Worm (Caenorhabditis elegans) whole organism, young adult: Measurements from ENCODE around the gene math-15.

ENCODE experiments used
- B0035.1 ChIP-seq: sonication (generic microtip); optimal IDR thresholded peaks from 2 replicates; lab custom pipeline; 2016; ENCODE audit warnings: missing genetic modification characterization, mild to moderate bottlenecking, missing compliant biosample characterization, missing genotype, missing genetic modification reagents
- C17E4.6 ChIP-seq: fragments of 200-800 bp; sonication (Bioruptor generic); IDR thresholded peaks from 2 replicates; pipeline ENCODE4 v1.3.6; 2022; ENCODE audit warnings: missing genetic modification reagents, missing genetic modification characterization, missing compliant biosample characterization
- F10E7.11 ChIP-seq: sonication (generic microtip); optimal IDR thresholded peaks from 2 replicates; lab custom pipeline; 2017; ENCODE audit warnings: mild to moderate bottlenecking, missing genetic modification characterization, moderate library complexity, missing compliant biosample characterization
- F22D6.2 ChIP-seq: sonication (generic microtip); optimal IDR thresholded peaks from 2 replicates; lab custom pipeline; 2016; ENCODE audit warnings: mild to moderate bottlenecking, missing genetic modification characterization, missing compliant biosample characterization
- F23B12.7 ChIP-seq: sonication (generic microtip); optimal IDR thresholded peaks from 2 replicates; lab custom pipeline; 2017; ENCODE audit warnings: missing genetic modification characterization, mild to moderate bottlenecking, missing compliant biosample characterization, antibody characterized with exemption, moderate library complexity; ENCODE audit not compliant: insufficient read depth
- F33H1.4 ChIP-seq: fragments of 200-800 bp; sonication (Bioruptor generic); IDR thresholded peaks from 2 replicates; pipeline ENCODE4 v1.3.6; 2022; ENCODE audit warnings: missing genetic modification reagents, missing genetic modification characterization, missing compliant biosample characterization
- F52B5.7 ChIP-seq: sonication (generic microtip); optimal IDR thresholded peaks from 2 replicates; lab custom pipeline; 2016; ENCODE audit warnings: mild to moderate bottlenecking, missing genetic modification characterization, missing compliant biosample characterization
- K11D2.4 ChIP-seq: fragments of 200-800 bp; sonication (Bioruptor generic); IDR thresholded peaks from 2 replicates; pipeline ENCODE4 v1.3.6; 2022; ENCODE audit warnings: missing genetic modification reagents, missing genetic modification characterization, missing compliant biosample characterization
- Y79H2A.3 ChIP-seq: fragments of 200-800 bp; sonication (Bioruptor generic); conservative IDR thresholded peaks from 2 replicates; pipeline ENCODE4 v1.3.6; 2022; ENCODE audit warnings: missing genetic modification reagents, missing genetic modification characterization, missing compliant biosample characterization
- Y95B8A.8 ChIP-seq: fragments of 200-800 bp; sonication (Bioruptor generic); IDR thresholded peaks from 2 replicates; pipeline ENCODE4 v1.3.6; 2022; ENCODE audit warnings: missing genetic modification reagents, missing genetic modification characterization, missing compliant biosample characterization
- aptf-3 ChIP-seq: fragments of 200-800 bp; sonication (Bioruptor generic); IDR thresholded peaks from 2 replicates; pipeline ENCODE4 v1.3.6; 2022; ENCODE audit warnings: missing genetic modification characterization, missing compliant biosample characterization
- bed-2 ChIP-seq: fragments of 200-800 bp; sonication (Bioruptor generic); IDR thresholded peaks from 2 replicates; pipeline ENCODE4 v1.3.6; 2022; ENCODE audit warnings: missing genetic modification reagents, missing genetic modification characterization, missing compliant biosample characterization
- ceh-58 ChIP-seq: fragments of 200-800 bp; sonication (Bioruptor generic); IDR thresholded peaks from 2 replicates; pipeline ENCODE4 v1.3.6; 2022; ENCODE audit warnings: missing genetic modification characterization, missing compliant biosample characterization
- die-1 ChIP-seq: sonication (generic microtip); optimal IDR thresholded peaks from 2 replicates; lab custom pipeline; 2016; ENCODE audit warnings: missing genotype, mild to moderate bottlenecking, missing genetic modification characterization, missing compliant biosample characterization
- dpl-1 ChIP-seq: fragments of 150-350 bp; optimal IDR thresholded peaks from 2 replicates; lab custom pipeline; 2014; ENCODE audit warnings: missing biosample characterization, missing genetic modification reagents, missing genetic modification characterization
- egrh-3 ChIP-seq: fragments of 200-800 bp; sonication (Bioruptor generic); IDR thresholded peaks from 2 replicates; pipeline ENCODE4 v1.3.6; 2022; ENCODE audit warnings: missing genetic modification reagents, missing genetic modification characterization, missing compliant biosample characterization
- gei-17 ChIP-seq: fragments of 200-800 bp; sonication (Bioruptor generic); optimal IDR thresholded peaks from 2 replicates; lab custom pipeline; 2018; ENCODE audit warnings: mild to moderate bottlenecking, missing genetic modification characterization, missing compliant biosample characterization
- hlh-12 ChIP-seq: sonication (generic microtip); optimal IDR thresholded peaks from 2 replicates; lab custom pipeline; 2016; ENCODE audit warnings: missing genetic modification characterization, missing compliant biosample characterization
- hmg-20 ChIP-seq: fragments of 200-800 bp; sonication (Bioruptor generic); IDR thresholded peaks from 2 replicates; pipeline ENCODE4 v1.3.6; 2022; ENCODE audit warnings: missing genetic modification reagents, missing genetic modification characterization, missing compliant biosample characterization
- hrde-1 ChIP-seq: sonication (generic microtip); optimal IDR thresholded peaks from 2 replicates; lab custom pipeline; 2016; ENCODE audit warnings: missing genetic modification characterization, mild to moderate bottlenecking, missing compliant biosample characterization, moderate library complexity, missing genotype, missing genetic modification reagents, borderline replicate concordance
- lin-40 ChIP-seq: sonication (generic microtip); optimal IDR thresholded peaks from 2 replicates; lab custom pipeline; 2016; ENCODE audit warnings: missing genetic modification characterization, mild to moderate bottlenecking, missing compliant biosample characterization, missing genotype, missing genetic modification reagents
- madf-3 ChIP-seq: fragments of 200-800 bp; sonication (Bioruptor generic); IDR thresholded peaks from 2 replicates; pipeline ENCODE4 v1.3.6; 2022; ENCODE audit warnings: missing genetic modification reagents, missing genetic modification characterization, missing compliant biosample characterization
- madf-8 ChIP-seq: fragments of 200-800 bp; sonication (Bioruptor generic); conservative IDR thresholded peaks from 2 replicates; pipeline ENCODE4 v1.3.6; 2022; ENCODE audit warnings: missing genetic modification reagents, missing genetic modification characterization, missing compliant biosample characterization
- mel-28 ChIP-seq: sonication (generic microtip); optimal IDR thresholded peaks from 2 replicates; lab custom pipeline; 2016; ENCODE audit warnings: borderline replicate concordance, mild to moderate bottlenecking, missing genetic modification characterization, missing compliant biosample characterization
- mes-4 ChIP-seq: sonication (generic microtip); optimal IDR thresholded peaks from 2 replicates; lab custom pipeline; 2016; ENCODE audit warnings: missing genotype, missing genetic modification characterization, missing compliant biosample characterization
- nhr-120 ChIP-seq: fragments of 200-800 bp; sonication (Bioruptor generic); IDR thresholded peaks from 2 replicates; pipeline ENCODE4 v1.3.6; 2022; ENCODE audit warnings: missing genetic modification characterization, missing compliant biosample characterization
- pha-4 ChIP-seq: fragments of 150-350 bp; sonication (generic microtip); optimal IDR thresholded peaks from 2 replicates; lab custom pipeline; 2014; ENCODE audit warnings: missing biosample characterization, missing genetic modification reagents, missing genetic modification characterization
- rcor-1 ChIP-seq: fragments of 200-800 bp; sonication (Bioruptor generic); IDR thresholded peaks from 2 replicates; pipeline ENCODE4 v1.3.6; 2022; ENCODE audit warnings: missing genetic modification reagents, missing genetic modification characterization, missing compliant biosample characterization
- rec-8 ChIP-seq, 2 experiments: sonication (generic microtip); optimal IDR thresholded peaks; 2 replicates each; lab custom pipeline; 2016; ENCODE audit warnings: mild to moderate bottlenecking in 2 of 2, missing genetic modification characterization in 2 of 2, missing genetic modification reagents in 2 of 2, missing genotype in 2 of 2, missing biosample characterization in 1 of 2, missing compliant biosample characterization in 1 of 2, moderate library complexity in 1 of 2
- rpc-1 ChIP-seq, 2 experiments: fragments of 150-350 bp in 1 of 2; sonication (generic microtip) in 1 of 2; optimal IDR thresholded peaks; 2 replicates each; lab custom pipeline; 2014 to 2018; ENCODE audit warnings: missing biosample characterization in 1 of 2, missing genetic modification characterization in 1 of 2, missing genetic modification reagents in 1 of 2, missing genotype in 1 of 2
- snpc-1.3 ChIP-seq: sonication (generic microtip); optimal IDR thresholded peaks from 2 replicates; lab custom pipeline; 2017; ENCODE audit warnings: missing genetic modification characterization, mild to moderate bottlenecking, missing compliant biosample characterization, antibody characterized with exemption, moderate library complexity, missing genotype, missing genetic modification reagents; ENCODE audit not compliant: insufficient read depth
- tbx-9 ChIP-seq: sonication (generic microtip); optimal IDR thresholded peaks from 2 replicates; lab custom pipeline; 2016; ENCODE audit warnings: borderline replicate concordance, missing genetic modification characterization, inconsistent platforms, missing compliant biosample characterization
- xnd-1 ChIP-seq: sonication (generic microtip); optimal IDR thresholded peaks from 2 replicates; lab custom pipeline; 2016; ENCODE audit warnings: missing genotype, missing genetic modification reagents, missing genetic modification characterization, missing compliant biosample characterization
- zim-3 ChIP-seq: sonication (generic microtip); optimal IDR thresholded peaks from 2 replicates; lab custom pipeline; 2017; ENCODE audit warnings: mild to moderate bottlenecking, missing genetic modification characterization, moderate library complexity, missing compliant biosample characterization
- ztf-22 ChIP-seq: fragments of 200-800 bp; sonication (Bioruptor generic); optimal IDR thresholded peaks from 2 replicates; lab custom pipeline; 2018; ENCODE audit warnings: mild to moderate bottlenecking, missing genetic modification characterization, moderate library complexity, missing compliant biosample characterization
- ztf-28 ChIP-seq: fragments of 200-800 bp; sonication (Bioruptor generic); IDR thresholded peaks from 2 replicates; pipeline ENCODE4 v1.3.6; 2022; ENCODE audit warnings: missing genetic modification reagents, missing genetic modification characterization, missing compliant biosample characterization
- ztf-3 ChIP-seq: fragments of 200-800 bp; sonication (Bioruptor generic); optimal IDR thresholded peaks from 2 replicates; lab custom pipeline; 2018; ENCODE audit warnings: mild to moderate bottlenecking, missing genetic modification characterization, missing compliant biosample characterization

Gene math-15

ce11 chrII:1893912-1894311, 27.7 kb downstream of the math-15 start, which contains the start of gene C16C4.1:
C16C4.1 (plus strand) TSS chrII:1894212.
- TF ChIP-seq egrh-3 (no peak), F33H1.4 (GFP tag; lab: Robert Waterston, UW) (no peak), ztf-28 (no peak), Y95B8A.8 (GFP tag; lab: Robert Waterston, UW) (no peak)

DNA sequence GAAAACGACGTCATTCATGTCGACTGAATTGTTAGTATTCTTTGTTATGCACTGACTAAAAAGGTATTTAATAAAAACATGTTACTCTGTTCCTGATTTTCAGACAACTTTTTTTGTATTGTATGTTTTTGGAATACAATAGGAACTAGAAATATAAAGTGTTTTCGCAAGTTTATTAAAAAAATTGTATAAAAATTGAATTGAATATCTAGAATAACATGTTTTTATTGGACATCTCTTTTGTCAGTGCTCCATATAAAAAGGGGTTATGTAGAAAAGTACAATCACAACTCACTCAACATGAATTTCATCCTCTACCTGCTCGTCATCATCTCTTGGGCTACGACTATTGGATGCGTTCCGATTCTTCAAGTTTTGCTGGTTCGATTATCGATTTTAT, 29.1 kb downstream of the math-15 start, which contains the start of gene C46F9.5:
C46F9.5 (plus strand) TSS at position 301 of the 400 bp plus-strand sequence.
- TF ChIP-seq madf-8 (GFP tag; lab: Robert Waterston, UW) (no peak), egrh-3 (no peak), aptf-3 (GFP tag; lab: Robert Waterston, UW) (no peak)
- TF ChIP-seq, all 124 proteins: peak for 0

DNA sequence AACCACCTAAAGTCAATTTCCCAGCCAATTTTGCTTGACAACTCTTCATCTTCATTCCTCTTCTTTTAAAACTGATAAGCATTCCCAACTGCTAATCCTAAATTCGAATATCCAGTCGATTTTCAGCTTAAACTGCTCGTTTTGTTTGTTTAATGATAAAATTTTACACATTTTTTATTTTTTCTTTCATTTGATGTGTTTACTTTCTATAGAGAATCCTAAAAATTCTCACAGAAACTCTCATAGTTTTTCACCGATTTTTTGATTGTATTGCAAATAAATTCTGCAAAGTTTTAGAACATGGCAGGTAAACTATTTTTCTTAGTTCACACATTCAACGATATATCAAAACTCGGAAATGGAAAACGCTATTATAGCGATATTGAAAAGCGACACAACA, 29.6 kb downstream of the math-15 start, which contains the start of gene math-25:
math-25 (plus strand) TSS at position 301 of the 400 bp plus-strand sequence.
- TF ChIP-seq F23B12.7 (tag; lab: Kevin White, UChicago), result no peak
- TF ChIP-seq ceh-58 (GFP tag; lab: Robert Waterston, UW), result no peak
- no peak for TF ChIP-seq bed-2 (GFP tag; lab: Robert Waterston, UW)
- no peak for TF ChIP-seq pha-4 (tag; lab: Kevin White, UChicago)
- no peak for TF ChIP-seq ztf-3 (GFP tag; lab: Kevin White, UChicago)
- TF ChIP-seq, all 124 proteins: peak for 0

DNA sequence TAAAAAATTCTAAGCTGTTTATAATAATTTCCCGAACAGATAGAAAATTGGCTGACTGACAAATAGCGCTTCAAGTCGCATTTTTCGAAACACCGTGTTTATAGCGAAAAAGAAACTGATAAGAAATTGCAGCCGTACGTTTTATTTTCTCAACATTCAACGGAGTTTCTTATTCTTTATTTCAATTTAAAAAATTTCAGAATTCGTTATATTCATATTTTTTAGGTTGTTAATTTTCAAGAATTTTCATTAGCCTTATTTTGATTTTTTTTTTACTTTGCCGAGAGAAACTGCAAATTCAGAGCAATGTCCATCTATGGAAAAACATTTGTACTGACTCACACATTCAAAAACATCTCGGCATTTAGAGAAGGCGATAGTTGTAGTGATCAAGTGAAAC, 31.8 kb downstream of the math-15 start, which contains the start of gene C46F9.6:
C46F9.6 (plus strand) TSS at position 301 of the 400 bp plus-strand sequence.
- TF ChIP-seq gei-17 (GFP tag; lab: Kevin White, UChicago) (no peak), ztf-22 (GFP tag; lab: Kevin White, UChicago) (no peak), hlh-12 (tag; lab: Kevin White, UChicago) (no peak), dpl-1 (GFP tag; lab: Kevin White, UChicago) (no peak), die-1 (tag; lab: Kevin White, UChicago) (no peak), tbx-9 (no peak), madf-8 (GFP tag; lab: Robert Waterston, UW) (no peak), nhr-120 (GFP tag; lab: Robert Waterston, UW) (no peak), snpc-1.3 (tag; lab: Kevin White, UChicago) (no peak)

DNA sequence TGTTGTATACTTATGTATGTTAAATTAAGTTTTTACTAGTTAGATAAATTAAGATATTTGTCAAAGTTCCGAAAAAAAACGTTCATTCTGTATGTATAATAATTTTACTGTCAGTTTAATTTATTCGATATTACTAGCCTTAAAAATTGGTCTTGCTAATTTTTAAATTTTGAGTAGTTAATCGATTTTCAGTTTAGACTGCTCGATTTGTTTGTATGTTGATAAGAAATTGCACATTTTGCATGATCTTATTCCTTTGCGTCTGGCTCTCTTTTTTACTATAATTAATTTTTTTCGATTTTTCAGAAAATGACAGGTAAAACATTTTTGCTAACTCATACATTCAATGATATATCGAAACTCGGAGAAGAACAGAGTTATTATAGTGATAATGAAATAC, 33.8 kb downstream of the math-15 start, which contains the start of gene math-24:
math-24 (plus strand) TSS at position 301 of the 400 bp plus-strand sequence.
- TF ChIP-seq F52B5.7 (tag; lab: Kevin White, UChicago) (no peak), B0035.1 (tag; lab: Kevin White, UChicago) (no peak), rec-8 (tag; optimal IDR thresholded peaks at IDR 0.05; lab: Kevin White, UChicago) (no peak), zim-3 (tag; lab: Kevin White, UChicago) (no peak), madf-3 (GFP tag; lab: Robert Waterston, UW) (no peak), rpc-1 (optimal IDR thresholded peaks at IDR 0.05; lab: Kevin White, UChicago) (no peak), rpc-1 (tag; optimal IDR thresholded peaks at IDR 0.05; lab: Kevin White, UChicago) (no peak), F22D6.2 (tag; lab: Kevin White, UChicago) (no peak), Y79H2A.3 (GFP tag; lab: Robert Waterston, UW) (no peak), lin-40 (no peak), mel-28 (tag; lab: Kevin White, UChicago) (no peak), hmg-20 (no peak), xnd-1 (tag; lab: Kevin White, UChicago) (no peak), aptf-3 (GFP tag; lab: Robert Waterston, UW) (no peak), F10E7.11 (tag; lab: Kevin White, UChicago) (no peak), mes-4 (tag; lab: Kevin White, UChicago) (no peak), K11D2.4 (no peak), rcor-1 (no peak), C17E4.6 (GFP tag; lab: Robert Waterston, UW) (no peak), die-1 (tag; lab: Kevin White, UChicago) (no peak), hrde-1 (tag; lab: Kevin White, UChicago) (no peak)
- TF ChIP-seq, all 124 proteins: peak for 0
